Fruit fly (Drosophila melanogaster) whole organism, adult: ENCODE results near the gene Sbds.

Source experiments
- CG11617 ChIP-seq: fragments of 200-800 bp; sonication (Bioruptor generic); optimal IDR thresholded peaks from 2 replicates; lab custom pipeline; 2017; ENCODE audit warnings: mild to moderate bottlenecking, missing biosample characterization, missing genetic modification reagents, missing genetic modification characterization
- CG12768 ChIP-seq: fragments of 200-800 bp; sonication (Bioruptor generic); optimal IDR thresholded peaks from 2 replicates; lab custom pipeline; 2017; ENCODE audit warnings: missing biosample characterization, missing genetic modification characterization, mild to moderate bottlenecking, moderate library complexity, missing genetic modification reagents
- CG14711 ChIP-seq: fragments of 200-800 bp; sonication (Bioruptor generic); optimal IDR thresholded peaks from 2 replicates; lab custom pipeline; 2018; ENCODE audit warnings: missing biosample characterization, mild to moderate bottlenecking, missing genetic modification characterization, moderate library complexity
- CG1620 ChIP-seq: fragments of 200-800 bp; sonication (Bioruptor generic); optimal IDR thresholded peaks from 2 replicates; lab custom pipeline; 2016; ENCODE audit warnings: missing biosample characterization, missing genetic modification characterization
- CG33017 ChIP-seq: fragments of 200-800 bp; sonication (Bioruptor generic); optimal IDR thresholded peaks from 2 replicates; lab custom pipeline; 2018; ENCODE audit warnings: missing biosample characterization, mild to moderate bottlenecking, missing genetic modification characterization, moderate library complexity
- CG5204 ChIP-seq: fragments of 200-800 bp; sonication (Bioruptor generic); optimal IDR thresholded peaks from 2 replicates; lab custom pipeline; 2016; ENCODE audit warnings: missing biosample characterization, missing genetic modification characterization
- CG7045 ChIP-seq: fragments of 200-800 bp; sonication (Bioruptor generic); optimal IDR thresholded peaks from 2 replicates; lab custom pipeline; 2017; ENCODE audit warnings: missing biosample characterization, mild to moderate bottlenecking, missing genetic modification characterization
- CG7101 ChIP-seq: fragments of 200-800 bp; sonication (Bioruptor generic); optimal IDR thresholded peaks from 2 replicates; lab custom pipeline; 2018; ENCODE audit warnings: missing biosample characterization, mild to moderate bottlenecking, missing genetic modification characterization, moderate library complexity
- Clk ChIP-seq: fragments of 200-800 bp; sonication (Bioruptor generic); optimal IDR thresholded peaks from 2 replicates; lab custom pipeline; 2017; ENCODE audit warnings: missing biosample characterization, missing genetic modification characterization
- Crg-1 ChIP-seq: fragments of 200-800 bp; sonication (Bioruptor generic); optimal IDR thresholded peaks from 2 replicates; lab custom pipeline; 2016; ENCODE audit warnings: missing biosample characterization, missing genetic modification characterization
- Hr96 ChIP-seq: fragments of 200-800 bp; sonication (Bioruptor generic); optimal IDR thresholded peaks from 2 replicates; lab custom pipeline; 2016; ENCODE audit warnings: missing biosample characterization, missing genetic modification characterization
- Mnt ChIP-seq: fragments of 200-800 bp; sonication (Bioruptor generic); optimal IDR thresholded peaks from 2 replicates; lab custom pipeline; 2016; ENCODE audit warnings: missing biosample characterization, mild to moderate bottlenecking, missing genetic modification characterization
- bab1 ChIP-seq: fragments of 200-800 bp; sonication (Bioruptor generic); optimal IDR thresholded peaks from 3 replicates; lab custom pipeline; 2019; ENCODE audit warnings: missing biosample characterization, mild to moderate bottlenecking, missing genetic modification characterization, moderate library complexity
- cic ChIP-seq: fragments of 200-800 bp; sonication (Bioruptor generic); optimal IDR thresholded peaks from 2 replicates; lab custom pipeline; 2017; ENCODE audit warnings: missing biosample characterization, mild to moderate bottlenecking, missing genetic modification characterization, moderate library complexity
- cnc ChIP-seq, 2 experiments: fragments of >200 bp; optimal IDR thresholded peaks; 2 replicates each; lab custom pipeline; 2017
- kay ChIP-seq: fragments of 200-800 bp; sonication (Bioruptor generic); peaks from one replicate; lab custom pipeline; 2016; ENCODE audit warnings: missing biosample characterization, missing genetic modification characterization, borderline replicate concordance
- ovo ChIP-seq: fragments of 200-800 bp; sonication (Bioruptor generic); optimal IDR thresholded peaks from 2 replicates; lab custom pipeline; 2016; ENCODE audit warnings: missing biosample characterization, missing genetic modification characterization
- pad ChIP-seq: fragments of 200-800 bp; sonication (Bioruptor generic); optimal IDR thresholded peaks from 3 replicates; lab custom pipeline; 2017; ENCODE audit warnings: missing biosample characterization, missing genetic modification characterization, mild to moderate bottlenecking, moderate library complexity, missing genetic modification reagents
- tj ChIP-seq: fragments of 200-800 bp; sonication (Bioruptor generic); optimal IDR thresholded peaks from 3 replicates; lab custom pipeline; 2017; ENCODE audit warnings: missing biosample characterization, mild to moderate bottlenecking, missing genetic modification characterization, moderate library complexity
- toe ChIP-seq: fragments of 200-800 bp; sonication (Bioruptor generic); optimal IDR thresholded peaks from 2 replicates; lab custom pipeline; 2016; ENCODE audit warnings: missing biosample characterization, missing genetic modification characterization

The Sbds gene

DNA sequence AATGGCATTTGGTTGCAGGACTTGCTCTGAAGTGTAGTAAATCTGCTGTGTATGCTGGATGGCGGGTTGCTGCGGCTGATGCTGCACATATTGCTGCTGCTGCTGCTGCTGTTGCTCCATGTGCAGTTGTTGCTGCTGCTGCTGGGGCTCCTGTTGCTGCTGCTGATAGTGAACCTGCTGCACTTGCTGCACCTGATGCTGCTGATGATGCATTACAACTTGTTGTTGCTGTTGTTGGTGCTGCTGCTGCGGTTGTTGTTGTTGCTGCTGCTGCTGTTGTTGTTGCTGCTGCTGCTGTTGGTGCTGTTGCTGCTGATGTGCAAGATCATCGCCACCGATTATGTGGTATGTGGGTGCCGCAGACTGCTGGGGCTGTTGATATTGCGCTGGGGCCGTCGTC is 1.9 kb upstream of the Sbds start:
- TF ChIP-seq Crg-1 (no peak), pad (no peak), toe (GFP tag; lab: Kevin White, UChicago) (no peak), CG7045 (GFP tag; lab: Kevin White, UChicago) (no peak), CG11617 (GFP tag; lab: Kevin White, UChicago) (no peak), bab1 (GFP tag; lab: Kevin White, UChicago) (no peak), CG7101 (tag; lab: Kevin White, UChicago) (no peak), cic (no peak), kay (GFP tag; lab: Kevin White, UChicago) (no peak), cnc (optimal IDR thresholded peaks at IDR 0.05; lab: Kevin White, UChicago) (no peak), Mnt (GFP tag; lab: Kevin White, UChicago) (no peak), Clk (no peak), CG1620 (no peak), CG14711 (tag; lab: Kevin White, UChicago) (no peak), ovo (no peak), CG33017 (no peak), tj (no peak), Hr96 (GFP tag; lab: Kevin White, UChicago) (no peak), CG12768 (GFP tag; lab: Kevin White, UChicago) (no peak)

dm6 chr3L:6756197-6756736 is 3.6 kb downstream of the Sbds start, which contains the start of gene Ist1:
TSS of gene Ist1 (minus strand) at chr3L:6756497.
- TF ChIP-seq Clk: no peak
- no peak for TF ChIP-seq CG12768 (GFP tag; lab: Kevin White, UChicago)
- TF ChIP-seq cnc (optimal IDR thresholded peaks at IDR 0.05; lab: Kevin White, UChicago): no peak
- TF ChIP-seq toe (GFP tag; lab: Kevin White, UChicago): no peak
- TF ChIP-seq Hr96 (GFP tag; lab: Kevin White, UChicago): no peak
- peak; percentile 98 for TF ChIP-seq kay (GFP tag; lab: Kevin White, UChicago)
- TF ChIP-seq CG7101 (tag; lab: Kevin White, UChicago): no peak
- TF ChIP-seq CG1620: no peak
- peak; percentile 26 for TF ChIP-seq bab1 (GFP tag; lab: Kevin White, UChicago)
- TF ChIP-seq cic: no peak

- TF ChIP-seq cnc (optimal IDR thresholded peaks at IDR 0.05; lab: Kevin White, UChicago): no peak
- TF ChIP-seq CG11617 (GFP tag; lab: Kevin White, UChicago): no peak
- no peak for TF ChIP-seq CG33017
- TF ChIP-seq cic: no peak
- TF ChIP-seq Crg-1: no peak
Observed at dm6 chr3L:6763146-6763545, 10.4 kb downstream of the Sbds start, which contains the start of gene Rsph3. TSS of gene Rsph3 (minus strand) at chr3L:6763246.

- no peak for TF ChIP-seq toe (GFP tag; lab: Kevin White, UChicago)
- no peak for TF ChIP-seq tj
- TF ChIP-seq Hr96 (GFP tag; lab: Kevin White, UChicago): no peak
- TF ChIP-seq CG5204 (GFP tag; lab: Kevin White, UChicago): no peak
- no peak for TF ChIP-seq CG33017
- no peak for TF ChIP-seq ovo
- TF ChIP-seq CG11617 (GFP tag; lab: Kevin White, UChicago): no peak
- TF ChIP-seq Crg-1: no peak
- no peak for TF ChIP-seq CG14711 (tag; lab: Kevin White, UChicago)
- TF ChIP-seq kay (GFP tag; lab: Kevin White, UChicago): no peak
- TF ChIP-seq bab1 (GFP tag; lab: Kevin White, UChicago): no peak
- no peak for TF ChIP-seq CG7101 (tag; lab: Kevin White, UChicago)
- TF ChIP-seq Clk: no peak
- TF ChIP-seq CG12768 (GFP tag; lab: Kevin White, UChicago): no peak
- TF ChIP-seq pad: no peak
- no peak for TF ChIP-seq Mnt (GFP tag; lab: Kevin White, UChicago)
- no peak for TF ChIP-seq cnc (optimal IDR thresholded peaks at IDR 0.05; lab: Kevin White, UChicago)
- no peak for TF ChIP-seq CG1620
- TF ChIP-seq CG7045 (GFP tag; lab: Kevin White, UChicago): no peak
- TF ChIP-seq cic: no peak
Observed at dm6 chr3L:6763836-6764235, 11.1 kb downstream of the Sbds start.

dm6 chr3L:6764535-6765187 is 11.9 kb downstream of the Sbds start:
- TF ChIP-seq CG11617 (GFP tag; lab: Kevin White, UChicago) (no peak), cic (no peak), Mnt (GFP tag; lab: Kevin White, UChicago) (no peak)

DNA sequence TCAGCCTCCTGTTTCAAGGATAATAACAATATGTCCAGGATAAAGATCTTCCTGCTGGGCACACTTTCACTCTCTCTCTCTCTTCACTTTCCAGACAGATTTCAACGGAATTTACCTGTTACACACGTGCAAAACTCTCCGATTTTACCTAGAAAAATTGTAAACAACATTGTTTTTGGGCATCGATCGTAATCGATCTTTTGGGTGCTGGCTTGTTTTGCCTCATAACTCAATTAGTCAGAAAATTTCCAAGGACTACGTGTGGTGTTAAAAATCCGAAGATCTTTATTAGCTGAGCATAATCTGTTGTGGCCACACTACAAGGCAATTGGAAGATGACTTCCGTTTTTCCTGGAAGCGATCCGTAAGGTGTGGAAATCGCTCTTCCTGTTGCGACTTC is 14.4 kb downstream of the Sbds start:
- TF ChIP-seq CG1620 (no peak), CG33017 (no peak)

dm6 chr3L:6771208-6771607 is 18.5 kb downstream of the Sbds start:
- TF ChIP-seq pad (no peak), CG12768 (GFP tag; lab: Kevin White, UChicago) (no peak), CG7045 (GFP tag; lab: Kevin White, UChicago) (no peak), CG1620 (no peak), CG14711 (tag; lab: Kevin White, UChicago) (no peak), cnc (optimal IDR thresholded peaks at IDR 0.05; lab: Kevin White, UChicago) (no peak), cic (no peak), CG5204 (GFP tag; lab: Kevin White, UChicago) (no peak), CG33017 (no peak), tj (no peak), Hr96 (GFP tag; lab: Kevin White, UChicago) (no peak), CG11617 (GFP tag; lab: Kevin White, UChicago) (no peak), Crg-1 (no peak), toe (GFP tag; lab: Kevin White, UChicago) (no peak), kay (GFP tag; lab: Kevin White, UChicago) (no peak)
